Fruit fly (Drosophila melanogaster) whole organism, embryonic: ENCODE results near the gene Ndae1.

ENCODE experiments used
- CG13296 ChIP-seq: fragments of 200-800 bp; sonication (Bioruptor generic); optimal IDR thresholded peaks from 3 replicates; lab custom pipeline; 2018; ENCODE audit warnings: missing biosample characterization, mild to moderate bottlenecking, missing genetic modification characterization
- CG13624 ChIP-seq: fragments of 200-800 bp; sonication (Bioruptor generic); optimal IDR thresholded peaks from 2 replicates; lab custom pipeline; 2016; ENCODE audit warnings: missing biosample characterization, missing genetic modification characterization
- CG14014 ChIP-seq: fragments of 200-800 bp; sonication (Bioruptor generic); IDR thresholded peaks from 2 replicates; pipeline ENCODE4 v1.3.6; 2022; ENCODE audit warnings: missing biosample characterization, missing genetic modification characterization
- CG14710 ChIP-seq: fragments of 200-800 bp; sonication (Bioruptor generic); optimal IDR thresholded peaks from 3 replicates; lab custom pipeline; 2019; ENCODE audit warnings: missing biosample characterization, mild to moderate bottlenecking, missing genetic modification characterization, moderate library complexity
- CG1602 ChIP-seq: fragments of 200-800 bp; sonication (Bioruptor generic); optimal IDR thresholded peaks from 3 replicates; lab custom pipeline; 2016; ENCODE audit warnings: missing biosample characterization, missing genetic modification characterization
- CG1832 ChIP-seq: fragments of 200-800 bp; sonication (Bioruptor generic); optimal IDR thresholded peaks from 2 replicates; lab custom pipeline; 2017; ENCODE audit warnings: missing biosample characterization, mild to moderate bottlenecking, missing genetic modification characterization, inconsistent platforms
- CG18619 ChIP-seq: fragments of 200-800 bp; sonication (Bioruptor generic); optimal IDR thresholded peaks from 3 replicates; lab custom pipeline; 2017; ENCODE audit warnings: missing biosample characterization, mild to moderate bottlenecking, missing genetic modification characterization
- CG2199 ChIP-seq: fragments of 200-800 bp; sonication (Bioruptor generic); IDR thresholded peaks from 3 replicates; pipeline ENCODE4 v1.3.6; 2022; ENCODE audit warnings: missing biosample characterization, missing genetic modification characterization
- CG2712 ChIP-seq: fragments of 200-800 bp; optimal IDR thresholded peaks from 3 replicates; lab custom pipeline; 2019; ENCODE audit warnings: missing biosample characterization, mild to moderate bottlenecking, missing genetic modification characterization, moderate library complexity
- CG32532 ChIP-seq: fragments of 200-800 bp; sonication (Bioruptor generic); IDR thresholded peaks from 2 replicates; pipeline ENCODE4 v1.3.6; 2022; ENCODE audit warnings: missing biosample characterization, missing genetic modification characterization
- CG4282 ChIP-seq: fragments of 200-800 bp; sonication (Bioruptor generic); optimal IDR thresholded peaks from 2 replicates; lab custom pipeline; 2016; ENCODE audit warnings: missing biosample characterization, missing genetic modification characterization
- CG4820 ChIP-seq: fragments of 200-800 bp; sonication (Bioruptor generic); optimal IDR thresholded peaks from 3 replicates; lab custom pipeline; 2016; ENCODE audit warnings: missing biosample characterization, missing genetic modification characterization
- CG6791 ChIP-seq: fragments of 200-800 bp; sonication (Bioruptor generic); IDR thresholded peaks from 3 replicates; pipeline ENCODE4 v1.3.6; 2022; ENCODE audit warnings: missing biosample characterization, missing genetic modification characterization; ENCODE audit not compliant: partially characterized antibody
- CG7357 ChIP-seq: fragments of 200-800 bp; sonication (Bioruptor generic); IDR thresholded peaks from 3 replicates; pipeline ENCODE4 v1.3.6; 2022; ENCODE audit warnings: missing biosample characterization, missing genetic modification characterization
- CkIIα-i1 ChIP-seq: fragments of 200-800 bp; sonication (Bioruptor generic); IDR thresholded peaks from 2 replicates; pipeline ENCODE4 v1.3.6; 2022; ENCODE audit warnings: missing biosample characterization, missing genetic modification characterization
- D19B ChIP-seq: fragments of 200-800 bp; sonication (Bioruptor generic); optimal IDR thresholded peaks from 2 replicates; lab custom pipeline; 2017; ENCODE audit warnings: missing biosample characterization, mild to moderate bottlenecking, missing genetic modification characterization
- Dll ChIP-seq: fragments of 200-800 bp; sonication (Bioruptor generic); IDR thresholded peaks from 4 replicates; pipeline ENCODE4 v1.3.6; 2022; ENCODE audit warnings: missing biosample characterization, missing genetic modification characterization; ENCODE audit not compliant: partially characterized antibody
- Myb ChIP-seq: fragments of 200-800 bp; sonication (Bioruptor generic); optimal IDR thresholded peaks from 2 replicates; lab custom pipeline; 2016; ENCODE audit warnings: missing biosample characterization, missing genetic modification characterization
- Nf-YB ChIP-seq: fragments of 200-800 bp; sonication (Bioruptor generic); optimal IDR thresholded peaks from 3 replicates; lab custom pipeline; 2019; ENCODE audit warnings: missing biosample characterization, mild to moderate bottlenecking, missing genetic modification characterization, moderate library complexity
- Side ChIP-seq: fragments of 200-800 bp; sonication (Bioruptor generic); optimal IDR thresholded peaks from 2 replicates; lab custom pipeline; 2016; ENCODE audit warnings: missing biosample characterization, missing genetic modification characterization
- Ssrp ChIP-seq: fragments of 200-800 bp; sonication (Bioruptor generic); optimal IDR thresholded peaks from 2 replicates; lab custom pipeline; 2018; ENCODE audit warnings: missing biosample characterization, mild to moderate bottlenecking, missing genetic modification characterization, moderate library complexity
- Xrp1 ChIP-seq: fragments of 200-800 bp; sonication (Bioruptor generic); IDR thresholded peaks from 2 replicates; pipeline ENCODE4 v1.3.6; 2022; ENCODE audit warnings: missing biosample characterization, missing genetic modification characterization
- bab2 ChIP-seq: fragments of 200-800 bp; sonication (Bioruptor generic); optimal IDR thresholded peaks from 2 replicates; lab custom pipeline; 2016; ENCODE audit warnings: missing biosample characterization, missing genetic modification characterization
- dan ChIP-seq: fragments of 200-800 bp; sonication (Bioruptor generic); IDR thresholded peaks from 2 replicates; pipeline ENCODE4 v1.3.6; 2022; ENCODE audit warnings: missing biosample characterization, missing genetic modification characterization
- dmrt11E ChIP-seq: fragments of 200-800 bp; sonication (Bioruptor generic); optimal IDR thresholded peaks from 3 replicates; lab custom pipeline; 2018; ENCODE audit warnings: missing biosample characterization, mild to moderate bottlenecking, missing genetic modification characterization, moderate library complexity
- dpn ChIP-seq, 2 experiments: fragments of 200-800 bp; sonication (Bioruptor generic); optimal IDR thresholded peaks; 3 replicates each; lab custom pipeline; 2016; ENCODE audit warnings: missing biosample characterization in 2 of 2, missing genetic modification characterization in 2 of 2
- ewg ChIP-seq: fragments of 200-800 bp; sonication (Bioruptor generic); optimal IDR thresholded peaks from 3 replicates; lab custom pipeline; 2017; ENCODE audit warnings: mild to moderate bottlenecking, missing biosample characterization, missing genetic modification reagents, missing genetic modification characterization
- grau ChIP-seq: fragments of 200-800 bp; optimal IDR thresholded peaks from 3 replicates; lab custom pipeline; 2019; ENCODE audit warnings: missing biosample characterization, mild to moderate bottlenecking, missing genetic modification characterization, moderate library complexity
- gt ChIP-seq: fragments of 200-800 bp; sonication (Bioruptor generic); IDR thresholded peaks from 2 replicates; pipeline ENCODE4 v1.3.6; 2022; ENCODE audit warnings: missing biosample characterization, missing genetic modification characterization
- onecut ChIP-seq: fragments of 200-800 bp; sonication (Bioruptor generic); IDR thresholded peaks from 2 replicates; pipeline ENCODE4 v1.3.6; 2022; ENCODE audit warnings: missing biosample characterization, missing genetic modification characterization
- pb ChIP-seq: fragments of 200-800 bp; sonication (Bioruptor generic); optimal IDR thresholded peaks from 3 replicates; lab custom pipeline; 2016; ENCODE audit warnings: missing biosample characterization, missing genetic modification characterization
- pros ChIP-seq: fragments of 200-800 bp; sonication (Bioruptor generic); optimal IDR thresholded peaks from 3 replicates; lab custom pipeline; 2019; ENCODE audit warnings: missing biosample characterization, mild to moderate bottlenecking, missing genetic modification characterization, moderate library complexity
- pzg ChIP-seq: fragments of 200-800 bp; sonication (Bioruptor generic); optimal IDR thresholded peaks from 3 replicates; lab custom pipeline; 2018; ENCODE audit warnings: missing biosample characterization, mild to moderate bottlenecking, missing genetic modification characterization, moderate library complexity
- sd ChIP-seq: fragments of 200-800 bp; sonication (Bioruptor generic); optimal IDR thresholded peaks from 3 replicates; lab custom pipeline; 2018; ENCODE audit warnings: missing biosample characterization, mild to moderate bottlenecking, missing genetic modification characterization, moderate library complexity
- sens ChIP-seq: fragments of 200-800 bp; sonication (Bioruptor generic); peaks from one replicate; lab custom pipeline; 2016; ENCODE audit warnings: missing biosample characterization, missing genetic modification characterization
- shn ChIP-seq: fragments of 200-800 bp; sonication (Bioruptor generic); optimal IDR thresholded peaks from 3 replicates; lab custom pipeline; 2016; ENCODE audit warnings: missing biosample characterization, missing genetic modification characterization
- sisA ChIP-seq: fragments of 200-800 bp; sonication (Bioruptor generic); IDR thresholded peaks from 2 replicates; pipeline ENCODE4 v1.3.6; 2022; ENCODE audit warnings: missing biosample characterization, missing genetic modification characterization
- ssp ChIP-seq: fragments of 200-800 bp; sonication (Bioruptor generic); IDR thresholded peaks from 2 replicates; pipeline ENCODE4 v1.3.6; 2022; ENCODE audit warnings: missing biosample characterization, missing genetic modification characterization
- tio ChIP-seq: fragments of 200-800 bp; sonication (Bioruptor generic); optimal IDR thresholded peaks from 2 replicates; lab custom pipeline; 2017; ENCODE audit warnings: missing biosample characterization, missing genetic modification characterization, inconsistent platforms
- wek ChIP-seq: fragments of 200-800 bp; sonication (Bioruptor generic); optimal IDR thresholded peaks from 3 replicates; lab custom pipeline; 2018; ENCODE audit warnings: missing biosample characterization, mild to moderate bottlenecking, missing genetic modification characterization, moderate library complexity
- zfh1 ChIP-seq: fragments of 200-800 bp; sonication (Bioruptor generic); IDR thresholded peaks from 3 replicates; pipeline ENCODE4 v1.3.6; 2022; ENCODE audit warnings: missing biosample characterization, missing genetic modification characterization

Ndae1 gene

DNA sequence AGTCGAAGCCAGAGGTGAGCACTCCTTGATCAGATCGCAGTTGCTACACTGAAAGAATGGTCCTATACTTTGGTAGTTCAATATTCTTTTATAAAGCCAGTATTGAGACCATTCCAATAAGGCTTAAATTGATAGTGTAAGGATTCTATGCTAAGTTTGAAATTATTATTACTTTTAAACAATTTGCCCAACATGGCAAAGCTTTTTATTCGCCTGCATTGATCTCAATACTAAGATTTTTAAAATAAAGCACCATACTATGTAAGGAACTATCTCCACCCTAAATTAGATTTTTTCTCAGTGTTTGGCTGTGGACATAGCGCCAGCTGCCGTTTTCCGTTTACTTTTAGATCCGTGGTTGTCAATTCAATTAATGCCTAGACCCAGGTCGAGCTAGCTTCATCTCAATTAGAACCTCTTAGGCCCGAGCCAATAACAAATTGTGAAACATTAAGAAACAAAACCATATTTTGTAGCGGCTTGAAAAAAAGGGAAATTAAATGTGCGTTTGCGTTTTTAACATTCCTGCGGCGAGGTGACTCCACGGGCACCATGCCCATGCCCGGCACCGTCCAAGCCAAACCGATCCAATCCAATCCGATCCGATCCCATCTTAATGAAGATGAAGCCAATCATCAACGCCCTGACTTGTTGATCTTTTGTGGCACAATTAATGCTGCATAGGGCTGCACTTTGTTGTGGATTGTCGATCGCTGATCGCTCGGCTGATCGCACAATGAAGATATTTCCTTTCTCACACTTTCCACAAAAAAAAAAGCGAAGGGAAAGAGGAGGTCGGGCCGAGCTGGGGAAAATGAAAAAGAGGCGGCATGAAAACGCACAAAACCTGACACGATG, 44.6 kb upstream of the Ndae1 start (continued):
- TF ChIP-seq dpn (GFP tag; optimal IDR thresholded peaks at IDR 0.05; lab: Kevin White, UChicago) (no peak), pb (GFP tag; lab: Kevin White, UChicago) (no peak), wek (GFP tag; lab: Kevin White, UChicago) (no peak), CG2199 (no peak), zfh1 (GFP tag; lab: Robert Waterston, UW) (peak; percentile 67), CG13624 (no peak), bab2 (GFP tag; lab: Kevin White, UChicago) (peak; percentile 15), CG6791 (GFP tag; lab: Robert Waterston, UW) (no peak), ewg (GFP tag; lab: Kevin White, UChicago) (peak; percentile 21), CG13296 (GFP tag; lab: Kevin White, UChicago) (no peak), gt (GFP tag; lab: Robert Waterston, UW) (peak; percentile 8; the same call in 1 of the 2 replicates), CG2712 (tag; lab: Kevin White, UChicago) (peak; percentile 71), CG32532 (GFP tag; lab: Robert Waterston, UW) (no peak), CkIIα-i1 (no peak), CG4820 (GFP tag; lab: Kevin White, UChicago) (peak; percentile 48), sisA (GFP tag; lab: Robert Waterston, UW) (0 out of 2 replicates have a peak, but pooled peaks have one; percentile 19), CG1832 (GFP tag; lab: Kevin White, UChicago) (no peak), D19B (GFP tag; lab: Kevin White, UChicago) (no peak), grau (tag; lab: Kevin White, UChicago) (peak; percentile 61), shn (GFP tag; lab: Kevin White, UChicago) (peak; percentile 17), dmrt11E (tag; lab: Kevin White, UChicago) (peak; percentile 88), Xrp1 (GFP tag; lab: Robert Waterston, UW) (peak; percentile 77), CG4282 (GFP tag; lab: Kevin White, UChicago) (no peak), Ssrp (tag; lab: Kevin White, UChicago) (peak; percentile 50), tio (GFP tag; lab: Kevin White, UChicago) (peak; percentile 27), Dll (GFP tag; lab: Robert Waterston, UW) (no peak), sens (GFP tag; lab: Kevin White, UChicago) (peak; percentile 95), CG14014 (GFP tag; lab: Robert Waterston, UW) (no peak), pros (GFP tag; lab: Kevin White, UChicago) (no peak), CG14710 (peak; percentile 66), CG7357 (0 out of 3 replicates have a peak, but pooled peaks have one; percentile 39), CG1602 (GFP tag; lab: Kevin White, UChicago) (peak; percentile 20), dan (GFP tag; lab: Robert Waterston, UW) (peak; percentile 23; the same call in 1 of the 2 replicates), ssp (GFP tag; lab: Robert Waterston, UW) (no peak), Myb (no peak), Side (no peak), CG18619 (peak; percentile 25), sd (tag; lab: Kevin White, UChicago) (no peak), Nf-YB (GFP tag; lab: Kevin White, UChicago) (no peak), pzg (GFP tag; lab: Kevin White, UChicago) (no peak), onecut (GFP tag; lab: Robert Waterston, UW) (0 out of 2 replicates have a peak, but pooled peaks have one; percentile 13)
